Worm (Caenorhabditis elegans): ENCODE measurements around the gene dpy-9.
A peak's percentile ranks its signal among the peaks of the same experiment; 100 is the strongest.

Gene dpy-9

DNA sequence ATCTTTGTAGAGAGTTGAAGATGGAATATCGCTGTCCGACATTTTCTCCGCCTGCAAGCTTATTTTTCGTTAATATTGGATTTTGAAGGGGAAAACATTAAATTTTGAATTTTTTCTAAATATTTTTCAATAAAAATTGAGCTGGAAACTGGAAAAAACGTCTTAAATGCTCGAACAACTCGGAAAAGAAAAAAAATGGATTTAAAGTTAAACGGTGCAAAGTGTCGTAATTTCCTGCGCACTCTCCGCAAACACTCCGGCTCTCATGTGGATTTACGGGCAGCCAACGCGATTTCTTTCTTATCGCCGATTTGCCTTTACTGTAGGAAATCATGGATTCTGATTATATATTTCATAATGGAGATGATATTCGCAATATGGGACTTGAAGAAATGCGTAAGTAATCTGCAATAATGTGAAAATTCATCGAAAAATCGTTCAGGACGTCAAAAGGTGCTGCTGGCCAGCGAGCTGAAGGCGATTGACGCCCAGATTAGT is 18.7 kb downstream of the dpy-9 start, which contains the start of the genes fnta-1 and cogc-8:
Gene fnta-1 (minus strand): TSS at position 51 of the 498 bp plus-strand sequence.
Gene cogc-8 (plus strand): TSS at position 195 of the 498 bp plus-strand sequence.
- TF ChIP-seq lin-15B (tag; optimal IDR thresholded peaks at IDR 0.05) = peak; percentile 41
- TF ChIP-seq aly-2 (tag; optimal IDR thresholded peaks at IDR 0.05) = no peak
- peak; percentile 48 for TF ChIP-seq nfya-1 (tag; optimal IDR thresholded peaks at IDR 0.05; ENCODE audit: insufficient read depth)
- peak; percentile 29 for TF ChIP-seq hmg-11 (tag; optimal IDR thresholded peaks at IDR 0.05)
- TF ChIP-seq elt-2 (tag; optimal IDR thresholded peaks at IDR 0.05) = peak; percentile 14

DNA sequence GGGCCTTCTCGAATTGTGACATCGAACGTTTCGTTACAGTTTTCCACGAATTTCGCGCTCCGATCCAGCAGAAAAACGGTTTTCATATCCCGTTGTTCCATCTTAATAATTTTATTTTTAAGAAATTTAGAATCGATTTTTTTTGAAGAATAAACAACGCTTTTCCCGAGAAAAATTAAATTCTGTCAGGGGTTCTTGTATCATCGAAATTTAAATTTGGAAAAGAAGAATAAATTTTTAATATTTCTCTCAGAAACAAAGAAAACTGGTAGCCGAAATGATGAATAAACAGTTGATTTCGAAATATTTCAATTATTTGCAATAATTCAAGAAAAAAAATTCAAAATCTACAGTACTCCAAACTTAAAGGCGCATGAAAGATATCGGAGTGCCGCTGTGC is 21.7 kb downstream of the dpy-9 start, which contains the start of gene ints-13:
Gene ints-13 (minus strand): TSS at position 101 of the 400 bp plus-strand sequence.
- TF ChIP-seq pha-4 (tag; optimal IDR thresholded peaks at IDR 0.05) (no peak), ceh-16 (tag; optimal IDR thresholded peaks at IDR 0.05) (no peak), lin-39 (tag; optimal IDR thresholded peaks at IDR 0.05) (no peak), lin-15B (tag; optimal IDR thresholded peaks at IDR 0.05) (no peak), ama-1 (optimal IDR thresholded peaks at IDR 0.05) (no peak), sea-2 (GFP tag; optimal IDR thresholded peaks at IDR 0.05) (no peak), ztf-4 (tag; optimal IDR thresholded peaks at IDR 0.05) (no peak), ceh-82 (tag; optimal IDR thresholded peaks at IDR 0.05) (no peak), nhr-43 (tag; optimal IDR thresholded peaks at IDR 0.05; ENCODE audit: poor library complexity, severe bottlenecking) (no peak), nhr-25 (tag; optimal IDR thresholded peaks at IDR 0.05) (no peak), jun-1 (tag; optimal IDR thresholded peaks at IDR 0.05) (no peak)

- no peak for TF ChIP-seq elt-2 (tag; optimal IDR thresholded peaks at IDR 0.05)
- TF ChIP-seq nhr-237 (tag; optimal IDR thresholded peaks at IDR 0.05) = no peak
- TF ChIP-seq eor-1 (tag; optimal IDR thresholded peaks at IDR 0.05) = no peak
- TF ChIP-seq pqm-1 (tag; optimal IDR thresholded peaks at IDR 0.05) = no peak
- TF ChIP-seq nhr-12 (tag; optimal IDR thresholded peaks at IDR 0.05) = no peak
- no peak for TF ChIP-seq unc-62 (GFP tag; optimal IDR thresholded peaks at IDR 0.05)
- no peak for TF ChIP-seq R02D3.7 (tag; optimal IDR thresholded peaks at IDR 0.05)
- no peak for TF ChIP-seq sea-2 (GFP tag; optimal IDR thresholded peaks at IDR 0.05)
- TF ChIP-seq nhr-25 (tag; optimal IDR thresholded peaks at IDR 0.05) = no peak
- no peak for TF ChIP-seq nhr-67 (tag; optimal IDR thresholded peaks at IDR 0.05)
- no peak for TF ChIP-seq ceh-9 (tag; optimal IDR thresholded peaks at IDR 0.05)
Measured at ce11 chrIV:236138-236537, 22.9 kb downstream of the dpy-9 start.

DNA sequence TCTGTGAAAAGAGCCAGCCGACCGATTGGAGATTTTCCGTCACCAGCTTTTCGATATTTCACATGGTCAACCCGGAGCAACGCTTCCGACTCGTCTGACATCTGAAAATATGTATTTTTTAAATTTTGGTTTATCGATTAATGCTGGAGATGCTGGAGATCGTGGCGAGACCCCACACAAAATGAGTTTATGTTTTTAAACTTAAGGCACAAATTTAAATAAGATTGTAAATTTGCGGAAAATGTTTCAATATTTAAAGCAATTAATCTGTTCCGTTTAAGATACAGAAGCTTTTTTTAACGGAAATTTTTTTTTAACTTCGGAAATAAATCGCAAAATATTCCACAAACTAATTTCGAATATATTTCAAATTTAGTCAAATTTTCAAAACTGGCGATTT is 27.3 kb downstream of the dpy-9 start, which contains the start of gene gtf-2H1:
Gene gtf-2H1 (minus strand): TSS at position 101 of the 400 bp plus-strand sequence.
- TF ChIP-seq skn-1 (tag; optimal IDR thresholded peaks at IDR 0.05) = no peak
- no peak for TF ChIP-seq ceh-82 (tag; optimal IDR thresholded peaks at IDR 0.05)
- TF ChIP-seq lin-15B (tag; optimal IDR thresholded peaks at IDR 0.05) = no peak
- TF ChIP-seq fkh-2 (tag; optimal IDR thresholded peaks at IDR 0.05) = no peak
- TF ChIP-seq lsy-12 (tag; optimal IDR thresholded peaks at IDR 0.05) = no peak
- TF ChIP-seq ZK546.5 (tag; optimal IDR thresholded peaks at IDR 0.05) = no peak
- TF ChIP-seq tbx-2 (tag; optimal IDR thresholded peaks at IDR 0.05) = no peak
- no peak for TF ChIP-seq mdl-1 (tag; optimal IDR thresholded peaks at IDR 0.05)
- TF ChIP-seq elt-1 (tag; optimal IDR thresholded peaks at IDR 0.05) = no peak
- TF ChIP-seq sea-2 (GFP tag; optimal IDR thresholded peaks at IDR 0.05) = no peak
- TF ChIP-seq daf-12 (tag; optimal IDR thresholded peaks at IDR 0.05) = no peak
- no peak for TF ChIP-seq fos-1 (tag; optimal IDR thresholded peaks at IDR 0.05)

ce11 chrIV:218252-218651 is 40.8 kb downstream of the dpy-9 start, which contains the start of gene prdx-6:
Gene prdx-6, plus strand, starts transcription at chrIV:218552.
- TF ChIP-seq ama-1 (optimal IDR thresholded peaks at IDR 0.05) (no peak), lin-39 (tag; optimal IDR thresholded peaks at IDR 0.05) (no peak), elt-3 (tag; optimal IDR thresholded peaks at IDR 0.05) (no peak), ceh-9 (tag; optimal IDR thresholded peaks at IDR 0.05) (no peak), nhr-43 (tag; optimal IDR thresholded peaks at IDR 0.05; ENCODE audit: poor library complexity, severe bottlenecking) (no peak), jun-1 (tag; optimal IDR thresholded peaks at IDR 0.05) (no peak), nhr-77 (tag; optimal IDR thresholded peaks at IDR 0.05) (no peak), fos-1 (tag; optimal IDR thresholded peaks at IDR 0.05) (no peak), pha-4 (tag; optimal IDR thresholded peaks at IDR 0.05) (no peak), ztf-4 (tag; optimal IDR thresholded peaks at IDR 0.05) (no peak), elt-2 (tag; optimal IDR thresholded peaks at IDR 0.05) (no peak), sea-2 (GFP tag; optimal IDR thresholded peaks at IDR 0.05) (no peak), pqm-1 (tag; optimal IDR thresholded peaks at IDR 0.05) (no peak), egl-5 (tag; optimal IDR thresholded peaks at IDR 0.05) (no peak)

All from whole organism, L3 larva.